Worm (Caenorhabditis elegans): ENCODE data around the gene C03G6.6.

Gene C03G6.6

ce11 chrV:7353602-7354001 is 3.6 kb upstream of the C03G6.6 start:
- TF ChIP-seq tbx-11 (GFP tag; IDR thresholded peaks at IDR 0.05), result no peak
- TF ChIP-seq ets-7 (tag; optimal IDR thresholded peaks at IDR 0.05), result no peak
- no peak for TF ChIP-seq hmbx-1 (tag; optimal IDR thresholded peaks at IDR 0.05)
- TF ChIP-seq pes-1 (GFP tag; IDR thresholded peaks at IDR 0.05), result no peak
- no peak for TF ChIP-seq ama-1 (optimal IDR thresholded peaks at IDR 0.05)
- no peak for TF ChIP-seq sea-1 (GFP tag; conservative IDR thresholded peaks at IDR 0.05)
- no peak for TF ChIP-seq ceh-13 (GFP tag; optimal IDR thresholded peaks at IDR 0.05)
- no peak for TF ChIP-seq B0310.2 (tag; optimal IDR thresholded peaks at IDR 0.05)
- TF ChIP-seq ceh-36 (tag; optimal IDR thresholded peaks at IDR 0.05), result no peak
- no peak for TF ChIP-seq flt-1 (GFP tag; IDR thresholded peaks at IDR 0.05)
- no peak for TF ChIP-seq hnd-1 (tag; optimal IDR thresholded peaks at IDR 0.05)
- no peak for TF ChIP-seq tbx-37 (GFP tag; conservative IDR thresholded peaks at IDR 0.05)
- no peak for TF ChIP-seq F13C5.2 (tag; optimal IDR thresholded peaks at IDR 0.05)
- no peak for TF ChIP-seq aly-1 (tag; optimal IDR thresholded peaks at IDR 0.05)
- no peak for TF ChIP-seq tra-4 (tag; optimal IDR thresholded peaks at IDR 0.05)
- TF ChIP-seq scrt-1 (GFP tag; IDR thresholded peaks at IDR 0.05), result no peak
- no peak for TF ChIP-seq hmg-4 (GFP tag; optimal IDR thresholded peaks at IDR 0.05)

ce11 chrV:7355464-7355863 is 1.8 kb upstream of the C03G6.6 start, which contains the start of gene tag-293:
tag-293 (minus strand) TSS chrV:7355564.
- TF ChIP-seq flt-1 (GFP tag; IDR thresholded peaks at IDR 0.05), result no peak
- TF ChIP-seq B0310.2 (tag; optimal IDR thresholded peaks at IDR 0.05), result no peak
- no peak for TF ChIP-seq tra-4 (tag; optimal IDR thresholded peaks at IDR 0.05)
- TF ChIP-seq tbx-37 (GFP tag; conservative IDR thresholded peaks at IDR 0.05), result no peak
- no peak for TF ChIP-seq tbx-11 (GFP tag; IDR thresholded peaks at IDR 0.05)
- no peak for TF ChIP-seq ceh-13 (GFP tag; optimal IDR thresholded peaks at IDR 0.05)
- no peak for TF ChIP-seq aly-1 (tag; optimal IDR thresholded peaks at IDR 0.05)
- TF ChIP-seq hnd-1 (tag; optimal IDR thresholded peaks at IDR 0.05), result no peak
- no peak for TF ChIP-seq hmbx-1 (tag; optimal IDR thresholded peaks at IDR 0.05)
- no peak for TF ChIP-seq ceh-36 (tag; optimal IDR thresholded peaks at IDR 0.05)
- TF ChIP-seq sea-1 (GFP tag; conservative IDR thresholded peaks at IDR 0.05), result no peak
- no peak for TF ChIP-seq pes-1 (GFP tag; IDR thresholded peaks at IDR 0.05)

- TF ChIP-seq F13C5.2 (tag; optimal IDR thresholded peaks at IDR 0.05) (no peak), tbx-11 (GFP tag; IDR thresholded peaks at IDR 0.05) (no peak), ceh-36 (tag; optimal IDR thresholded peaks at IDR 0.05) (no peak), tbx-37 (GFP tag; conservative IDR thresholded peaks at IDR 0.05) (no peak), pes-1 (GFP tag; IDR thresholded peaks at IDR 0.05) (no peak), sea-1 (GFP tag; conservative IDR thresholded peaks at IDR 0.05) (no peak), B0310.2 (tag; optimal IDR thresholded peaks at IDR 0.05) (no peak), scrt-1 (GFP tag; IDR thresholded peaks at IDR 0.05) (no peak), hnd-1 (tag; optimal IDR thresholded peaks at IDR 0.05) (no peak), hmg-4 (GFP tag; optimal IDR thresholded peaks at IDR 0.05) (no peak), ets-7 (tag; optimal IDR thresholded peaks at IDR 0.05) (no peak), flt-1 (GFP tag; IDR thresholded peaks at IDR 0.05) (no peak), ceh-13 (GFP tag; optimal IDR thresholded peaks at IDR 0.05) (no peak), aly-1 (tag; optimal IDR thresholded peaks at IDR 0.05) (no peak), hmbx-1 (tag; optimal IDR thresholded peaks at IDR 0.05) (no peak), tra-4 (tag; optimal IDR thresholded peaks at IDR 0.05) (no peak), ama-1 (optimal IDR thresholded peaks at IDR 0.05) (no peak)
These were observed 548 bp upstream of the C03G6.6 start, which contains the start of gene C03G6.21 for ce11 chrV:7356684-7357083. C03G6.21 (minus strand) TSS chrV:7356784.

ce11 chrV:7361673-7362072 is 4.4 kb downstream of the C03G6.6 start, which contains the start of gene cyp-35A1:
cyp-35A1 (minus strand) TSS chrV:7361773.
- TF ChIP-seq ceh-36 (tag; optimal IDR thresholded peaks at IDR 0.05) (no peak), F13C5.2 (tag; optimal IDR thresholded peaks at IDR 0.05) (no peak), flt-1 (GFP tag; IDR thresholded peaks at IDR 0.05) (no peak), pes-1 (GFP tag; IDR thresholded peaks at IDR 0.05) (no peak), ets-7 (tag; optimal IDR thresholded peaks at IDR 0.05) (no peak), hmg-4 (GFP tag; optimal IDR thresholded peaks at IDR 0.05) (no peak), B0310.2 (tag; optimal IDR thresholded peaks at IDR 0.05) (no peak), tbx-37 (GFP tag; conservative IDR thresholded peaks at IDR 0.05) (no peak), hnd-1 (tag; optimal IDR thresholded peaks at IDR 0.05) (no peak)

- TF ChIP-seq B0310.2 (tag; optimal IDR thresholded peaks at IDR 0.05), result no peak
- TF ChIP-seq hnd-1 (tag; optimal IDR thresholded peaks at IDR 0.05), result no peak
- TF ChIP-seq ets-7 (tag; optimal IDR thresholded peaks at IDR 0.05), result no peak
- TF ChIP-seq tra-4 (tag; optimal IDR thresholded peaks at IDR 0.05), result no peak
- no peak for TF ChIP-seq ama-1 (optimal IDR thresholded peaks at IDR 0.05)
These were observed 6.8 kb downstream of the C03G6.6 start, which contains the start of gene cyp-35A2 for ce11 chrV:7364059-7364458. cyp-35A2 (minus strand) TSS chrV:7364182.

- TF ChIP-seq hmbx-1 (tag; optimal IDR thresholded peaks at IDR 0.05) (no peak), tbx-37 (GFP tag; conservative IDR thresholded peaks at IDR 0.05) (no peak), hmg-4 (GFP tag; optimal IDR thresholded peaks at IDR 0.05) (no peak), ceh-13 (GFP tag; optimal IDR thresholded peaks at IDR 0.05) (no peak), flt-1 (GFP tag; IDR thresholded peaks at IDR 0.05) (no peak), tbx-11 (GFP tag; IDR thresholded peaks at IDR 0.05) (no peak), pes-1 (GFP tag; IDR thresholded peaks at IDR 0.05) (no peak), scrt-1 (GFP tag; IDR thresholded peaks at IDR 0.05) (no peak), ceh-36 (tag; optimal IDR thresholded peaks at IDR 0.05) (no peak), ama-1 (optimal IDR thresholded peaks at IDR 0.05) (no peak), hnd-1 (tag; optimal IDR thresholded peaks at IDR 0.05) (no peak), F13C5.2 (tag; optimal IDR thresholded peaks at IDR 0.05) (no peak), sea-1 (GFP tag; conservative IDR thresholded peaks at IDR 0.05) (no peak), ets-7 (tag; optimal IDR thresholded peaks at IDR 0.05) (no peak), B0310.2 (tag; optimal IDR thresholded peaks at IDR 0.05) (no peak), aly-1 (tag; optimal IDR thresholded peaks at IDR 0.05) (no peak), tra-4 (tag; optimal IDR thresholded peaks at IDR 0.05) (no peak)
These were observed 7.7 kb downstream of the C03G6.6 start, which contains the start of gene exc-13 for ce11 chrV:7364951-7365350. exc-13 (plus strand) TSS chrV:7365251.

- TF ChIP-seq tbx-11 (GFP tag; IDR thresholded peaks at IDR 0.05), result no peak
- no peak for TF ChIP-seq F13C5.2 (tag; optimal IDR thresholded peaks at IDR 0.05)
- TF ChIP-seq aly-1 (tag; optimal IDR thresholded peaks at IDR 0.05), result no peak
- TF ChIP-seq pes-1 (GFP tag; IDR thresholded peaks at IDR 0.05), result no peak
- TF ChIP-seq hnd-1 (tag; optimal IDR thresholded peaks at IDR 0.05), result no peak
- TF ChIP-seq sea-1 (GFP tag; conservative IDR thresholded peaks at IDR 0.05), result no peak
- TF ChIP-seq ceh-13 (GFP tag; optimal IDR thresholded peaks at IDR 0.05), result no peak
- no peak for TF ChIP-seq scrt-1 (GFP tag; IDR thresholded peaks at IDR 0.05)
- TF ChIP-seq ama-1 (optimal IDR thresholded peaks at IDR 0.05), result no peak
- TF ChIP-seq hmbx-1 (tag; optimal IDR thresholded peaks at IDR 0.05), result no peak
- TF ChIP-seq flt-1 (GFP tag; IDR thresholded peaks at IDR 0.05), result no peak
- no peak for TF ChIP-seq tbx-37 (GFP tag; conservative IDR thresholded peaks at IDR 0.05)
- no peak for TF ChIP-seq B0310.2 (tag; optimal IDR thresholded peaks at IDR 0.05)
- TF ChIP-seq tra-4 (tag; optimal IDR thresholded peaks at IDR 0.05), result no peak
- no peak for TF ChIP-seq ets-7 (tag; optimal IDR thresholded peaks at IDR 0.05)
- no peak for TF ChIP-seq ceh-36 (tag; optimal IDR thresholded peaks at IDR 0.05)
- no peak for TF ChIP-seq hmg-4 (GFP tag; optimal IDR thresholded peaks at IDR 0.05)
These were observed 12.3 kb downstream of the C03G6.6 start, which contains the start of gene srj-14 for ce11 chrV:7369578-7369977. srj-14 (plus strand) TSS chrV:7369708.
